Worm (Caenorhabditis elegans) whole organism, mixed stage, embryonic: ENCODE results near the gene fzo-1.

ENCODE experiments used
- M03D4.4 ChIP-seq: sonication (generic microtip); optimal IDR thresholded peaks from 2 replicates; lab custom pipeline; 2017; ENCODE audit warnings: mild to moderate bottlenecking, missing genetic modification characterization, missing compliant biosample characterization
- ceh-83 ChIP-seq: fragments of 200-800 bp; sonication (Bioruptor generic); optimal IDR thresholded peaks from 2 replicates; lab custom pipeline; 2018; ENCODE audit warnings: mild to moderate bottlenecking, missing genetic modification characterization, missing compliant biosample characterization
- ces-1 ChIP-seq: fragments of 150-350 bp; optimal IDR thresholded peaks from 2 replicates; lab custom pipeline; 2014; ENCODE audit warnings: missing biosample characterization, missing genetic modification reagents, missing genetic modification characterization
- elt-1 ChIP-seq: sonication (generic microtip); optimal IDR thresholded peaks from 2 replicates; lab custom pipeline; 2017; ENCODE audit warnings: missing genetic modification characterization, mild to moderate bottlenecking, missing compliant biosample characterization, antibody characterized with exemption, moderate library complexity, borderline replicate concordance; ENCODE audit not compliant: insufficient read depth
- elt-3 ChIP-seq: fragments of 150-350 bp; optimal IDR thresholded peaks from 2 replicates; lab custom pipeline; 2014; ENCODE audit warnings: missing biosample characterization, missing genetic modification characterization
- hlh-1 ChIP-seq: fragments of 150-350 bp; optimal IDR thresholded peaks from 2 replicates; lab custom pipeline; 2014; ENCODE audit warnings: missing biosample characterization, missing genetic modification reagents, missing genetic modification characterization
- lin-13 ChIP-seq: fragments of 150-350 bp; optimal IDR thresholded peaks from 2 replicates; lab custom pipeline; 2014; ENCODE audit warnings: missing biosample characterization, missing genetic modification characterization
- lin-32 ChIP-seq: fragments of 200-800 bp; sonication (Bioruptor generic); optimal IDR thresholded peaks from 2 replicates; lab custom pipeline; 2018; ENCODE audit warnings: mild to moderate bottlenecking, missing genetic modification characterization, missing compliant biosample characterization
- lsy-2 ChIP-seq: fragments of 150-350 bp; optimal IDR thresholded peaks from 2 replicates; lab custom pipeline; 2014; ENCODE audit warnings: missing biosample characterization, missing genetic modification characterization
- mab-5 ChIP-seq: fragments of 150-350 bp; optimal IDR thresholded peaks from 2 replicates; lab custom pipeline; 2014; ENCODE audit warnings: missing biosample characterization, missing genetic modification characterization
- mep-1 ChIP-seq: fragments of 150-350 bp; optimal IDR thresholded peaks from 2 replicates; lab custom pipeline; 2017; ENCODE audit warnings: missing biosample characterization, missing genetic modification reagents, missing genetic modification characterization, inconsistent platforms
- mls-2 ChIP-seq: sonication (generic microtip); optimal IDR thresholded peaks from 2 replicates; lab custom pipeline; 2016; ENCODE audit warnings: mild to moderate bottlenecking, missing genetic modification characterization, moderate library complexity, missing compliant biosample characterization
- nhr-2 ChIP-seq: fragments of 150-350 bp; optimal IDR thresholded peaks from 2 replicates; lab custom pipeline; 2014; ENCODE audit warnings: missing biosample characterization, missing genetic modification characterization
- nhr-237 ChIP-seq: fragments of 150-350 bp; optimal IDR thresholded peaks from 2 replicates; lab custom pipeline; 2014; ENCODE audit warnings: missing biosample characterization, missing genetic modification characterization
- nhr-28 ChIP-seq: fragments of 150-350 bp; optimal IDR thresholded peaks from 2 replicates; lab custom pipeline; 2014; ENCODE audit warnings: missing biosample characterization, missing genetic modification characterization
- nhr-76 ChIP-seq: sonication (generic microtip); optimal IDR thresholded peaks from 2 replicates; lab custom pipeline; 2017; ENCODE audit warnings: missing biosample characterization, missing genetic modification characterization
- sem-2 ChIP-seq: fragments of 200-800 bp; sonication (Bioruptor generic); optimal IDR thresholded peaks from 2 replicates; lab custom pipeline; 2018; ENCODE audit warnings: mild to moderate bottlenecking, missing genetic modification characterization, missing compliant biosample characterization
- sptf-1 ChIP-seq: sonication (generic microtip); optimal IDR thresholded peaks from 2 replicates; lab custom pipeline; 2017; ENCODE audit warnings: mild to moderate bottlenecking, missing genetic modification characterization, moderate library complexity, missing compliant biosample characterization
- tbx-8 ChIP-seq: fragments of 200-800 bp; sonication (Bioruptor generic); optimal IDR thresholded peaks from 2 replicates; lab custom pipeline; 2018; ENCODE audit warnings: mild to moderate bottlenecking, missing genetic modification characterization, moderate library complexity, missing compliant biosample characterization
- unc-120 ChIP-seq: sonication (generic microtip); optimal IDR thresholded peaks from 2 replicates; lab custom pipeline; 2017; ENCODE audit warnings: missing genetic modification characterization, missing compliant biosample characterization; ENCODE audit not compliant: poor library complexity, severe bottlenecking
- unc-39 ChIP-seq: fragments of 150-350 bp; optimal IDR thresholded peaks from 2 replicates; lab custom pipeline; 2014; ENCODE audit warnings: missing biosample characterization, missing genetic modification characterization
- unc-62 ChIP-seq: fragments of 150-350 bp; optimal IDR thresholded peaks from 2 replicates; lab custom pipeline; 2014; ENCODE audit warnings: missing biosample characterization, missing genetic modification reagents, missing genetic modification characterization
- zip-8 ChIP-seq: fragments of 150-350 bp; optimal IDR thresholded peaks from 2 replicates; lab custom pipeline; 2014; ENCODE audit warnings: missing biosample characterization, missing genetic modification characterization
- ztf-11 ChIP-seq: fragments of 150-350 bp; optimal IDR thresholded peaks from 2 replicates; lab custom pipeline; 2014; ENCODE audit warnings: missing biosample characterization, missing genetic modification characterization

fzo-1 gene

ce11 chrII:5792490-5792889, 43.5 kb downstream of the fzo-1 start, which contains the start of gene K05F1.14:
Gene K05F1.14, minus strand, starts transcription at chrII:5792590.
- no peak for TF ChIP-seq unc-120 (tag; lab: Kevin White, UChicago)
- no peak for TF ChIP-seq nhr-28 (tag; lab: Kevin White, UChicago)
- TF ChIP-seq ceh-83: no peak
- no peak for TF ChIP-seq sem-2 (GFP tag; lab: Kevin White, UChicago)
- TF ChIP-seq mab-5 (tag; lab: Kevin White, UChicago): no peak
- no peak for TF ChIP-seq lin-13 (tag; lab: Kevin White, UChicago)
- TF ChIP-seq sptf-1 (tag; lab: Kevin White, UChicago): no peak
- TF ChIP-seq, all 35 proteins: peak for 0

ce11 chrII:5790313-5790773, 45.7 kb downstream of the fzo-1 start, which contains the start of gene lect-2:
Gene lect-2, plus strand, starts transcription at chrII:5790723.
- TF ChIP-seq nhr-2 (tag; lab: Kevin White, UChicago) (peak; percentile 35), unc-120 (tag; lab: Kevin White, UChicago) (peak; percentile 6), hlh-1 (tag; lab: Kevin White, UChicago) (peak; percentile 94), elt-1 (tag; lab: Kevin White, UChicago) (peak; percentile 84), ces-1 (GFP tag; lab: Kevin White, UChicago) (no peak), nhr-237 (tag; lab: Kevin White, UChicago) (no peak), tbx-8 (GFP tag; lab: Kevin White, UChicago) (no peak), unc-62 (GFP tag; lab: Kevin White, UChicago) (peak; percentile 28)

- TF ChIP-seq sem-2 (GFP tag; lab: Kevin White, UChicago): no peak
- TF ChIP-seq lin-32 (GFP tag; lab: Kevin White, UChicago): no peak
- no peak for TF ChIP-seq ztf-11
- TF ChIP-seq lsy-2 (tag; lab: Kevin White, UChicago): no peak
- no peak for TF ChIP-seq tbx-8 (GFP tag; lab: Kevin White, UChicago)
- no peak for TF ChIP-seq unc-39 (tag; lab: Kevin White, UChicago)
- TF ChIP-seq mls-2 (tag; lab: Kevin White, UChicago): no peak
- no peak for TF ChIP-seq mep-1 (tag; lab: Kevin White, UChicago)
- no peak for TF ChIP-seq unc-120 (tag; lab: Kevin White, UChicago)
- TF ChIP-seq M03D4.4 (tag; lab: Kevin White, UChicago): no peak
- no peak for TF ChIP-seq elt-3 (tag; lab: Kevin White, UChicago)
- no peak for TF ChIP-seq nhr-76
Measured at ce11 chrII:5788815-5789214, 47.2 kb downstream of the fzo-1 start, which contains the start of gene K05F1.13. Gene K05F1.13, plus strand, starts transcription at chrII:5789115.

ce11 chrII:5785504-5785903, 50.5 kb downstream of the fzo-1 start:
- no peak for TF ChIP-seq ztf-11
- no peak for TF ChIP-seq zip-8 (tag; lab: Kevin White, UChicago)
- TF ChIP-seq, all 35 proteins: peak for 0
